Fruit fly (Drosophila melanogaster): Measurements from ENCODE around the gene AIF.

The AIF gene

dm6 chr2L:2180120-2180539, 28.6 kb downstream of the AIF start (continued):
- TF ChIP-seq E2f1 (GFP tag; IDR thresholded peaks at IDR 0.05) = peak; percentile 82
- TF ChIP-seq vvl (GFP tag; IDR thresholded peaks at IDR 0.05) = peak; percentile 96
- TF ChIP-seq trem (tag; optimal IDR thresholded peaks at IDR 0.05) = peak; percentile 91
- TF ChIP-seq ci (GFP tag; IDR thresholded peaks at IDR 0.05) = peak; percentile 97
- peak; percentile 94 for TF ChIP-seq nmo (GFP tag; optimal IDR thresholded peaks at IDR 0.05)
- no peak for TF ChIP-seq pan (optimal IDR thresholded peaks at IDR 0.05)
- peak in 1 of 2 experiments; percentile 91 for TF ChIP-seq pan (GFP tag; optimal IDR thresholded peaks at IDR 0.05 in 1 of 2, IDR thresholded peaks at IDR 0.05 in 1 of 2)
- TF ChIP-seq CG6175 (GFP tag; IDR thresholded peaks at IDR 0.05) = peak; percentile 52; the same call in 1 of the 3 replicates
- peak; percentile 84 for TF ChIP-seq CG4404 (GFP tag; IDR thresholded peaks at IDR 0.05)
- TF ChIP-seq cas (GFP tag; IDR thresholded peaks at IDR 0.05) = peak; percentile 37; the same call in 1 of the 2 replicates
- peak; percentile 56; the same call in 2 of the 3 replicates for TF ChIP-seq Optix (GFP tag; IDR thresholded peaks at IDR 0.05)
- TF ChIP-seq ash1 (GFP tag; optimal IDR thresholded peaks at IDR 0.05) = no peak
- no peak for TF ChIP-seq Scr (GFP tag; IDR thresholded peaks at IDR 0.05; ENCODE audit: partially characterized antibody)
- TF ChIP-seq CG15514 (GFP tag; optimal IDR thresholded peaks at IDR 0.05) = peak; percentile 74
- TF ChIP-seq CG4617 (GFP tag; optimal IDR thresholded peaks at IDR 0.05; ENCODE audit: borderline replicate concordance) = peak; percentile 46
- peak; percentile 72 for TF ChIP-seq CG12659 (GFP tag; optimal IDR thresholded peaks at IDR 0.05)
- TF ChIP-seq esg (GFP tag; conservative IDR thresholded peaks at IDR 0.05) = peak; percentile 89
- TF ChIP-seq prd (optimal IDR thresholded peaks at IDR 0.05) = no peak
- TF ChIP-seq prd (GFP tag; IDR thresholded peaks at IDR 0.05) = peak; percentile 93
- TF ChIP-seq salm (tag; optimal IDR thresholded peaks at IDR 0.05) = peak; percentile 91
- TF ChIP-seq tgo (GFP tag; IDR thresholded peaks at IDR 0.05) = peak; percentile 90
- TF ChIP-seq nau (GFP tag; optimal IDR thresholded peaks at IDR 0.05) = peak; percentile 81
- no peak for TF ChIP-seq sna (GFP tag; IDR thresholded peaks at IDR 0.05; ENCODE audit: partially characterized antibody)
- TF ChIP-seq CG11504 (tag; optimal IDR thresholded peaks at IDR 0.05) = peak; percentile 93
- TF ChIP-seq en (GFP tag; optimal IDR thresholded peaks at IDR 0.05) = peak; percentile 66
- no peak for TF ChIP-seq h (optimal IDR thresholded peaks at IDR 0.05)
- TF ChIP-seq CG17829 (tag; optimal IDR thresholded peaks at IDR 0.05) = peak; percentile 96
- peak; percentile 83 for TF ChIP-seq onecut (GFP tag; IDR thresholded peaks at IDR 0.05)
- peak; percentile 89 for TF ChIP-seq CG10267 (tag; optimal IDR thresholded peaks at IDR 0.05)
- peak; percentile 93 for TF ChIP-seq CG8924 (tag; optimal IDR thresholded peaks at IDR 0.05)
- TF ChIP-seq BtbVII (GFP tag; optimal IDR thresholded peaks at IDR 0.05) = peak; percentile 82
- peak; percentile 64 for TF ChIP-seq CG7786 (GFP tag; optimal IDR thresholded peaks at IDR 0.05)

DNA sequence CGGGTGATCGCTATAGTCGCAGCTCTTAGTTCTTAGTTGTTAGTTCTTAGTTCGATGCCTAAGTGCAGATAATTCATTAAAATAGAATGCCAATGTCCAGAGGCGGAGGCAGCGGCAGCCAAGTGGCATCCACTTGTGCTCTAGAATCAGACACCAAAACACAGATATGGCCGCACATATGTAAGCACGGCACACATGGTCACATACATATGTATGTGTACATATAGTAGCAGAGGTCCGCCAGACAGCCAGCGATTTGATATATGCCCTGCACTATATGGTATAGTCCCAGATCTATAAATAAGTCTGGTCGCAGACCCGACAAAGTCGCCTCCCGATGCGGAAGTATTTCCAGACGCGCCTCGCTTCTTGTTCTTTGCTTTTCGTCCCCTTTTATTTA, 29.1 kb downstream of the AIF start:
- TF ChIP-seq twi (tag; optimal IDR thresholded peaks at IDR 0.05) (peak; percentile 95), cg (GFP tag; optimal IDR thresholded peaks at IDR 0.05) (peak; percentile 47), Stat92E (GFP tag; optimal IDR thresholded peaks at IDR 0.05) (no peak), CG12769 (tag; optimal IDR thresholded peaks at IDR 0.05) (peak; percentile 20)

- TF ChIP-seq Med (GFP tag) = peak; percentile 7
- TF ChIP-seq scrt (GFP tag; optimal IDR thresholded peaks at IDR 0.05) = no peak
- TF ChIP-seq H15 (GFP tag; IDR thresholded peaks at IDR 0.05) = no peak
- peak; percentile 21; the same call in 1 of the 2 replicates for TF ChIP-seq amos (GFP tag; IDR thresholded peaks at IDR 0.05; ENCODE audit: partially characterized antibody)
- TF ChIP-seq cg (GFP tag; optimal IDR thresholded peaks at IDR 0.05) = peak; percentile 75
- TF ChIP-seq slou (GFP tag; optimal IDR thresholded peaks at IDR 0.05) = no peak
- no peak for TF ChIP-seq ac (GFP tag; optimal IDR thresholded peaks at IDR 0.05)
- peak; percentile 95 for TF ChIP-seq twi (tag; optimal IDR thresholded peaks at IDR 0.05)
- no peak for TF ChIP-seq CG4282 (GFP tag; optimal IDR thresholded peaks at IDR 0.05)
- no peak for TF ChIP-seq Atf6 (GFP tag; IDR thresholded peaks at IDR 0.05)
- TF ChIP-seq rib (GFP tag; IDR thresholded peaks at IDR 0.05) = 0 out of 2 replicates have a peak, but pooled peaks have one; percentile 28
- 0 out of 2 replicates have a peak, but pooled peaks have one; percentile 15 for TF ChIP-seq ato (GFP tag; IDR thresholded peaks at IDR 0.05; ENCODE audit: partially characterized antibody)
- TF ChIP-seq CG1603 (tag; optimal IDR thresholded peaks at IDR 0.05) = peak; percentile 38
- TF ChIP-seq dpn (GFP tag; optimal IDR thresholded peaks at IDR 0.05) = peak in 1 of 2 experiments; percentile 9
- no peak for TF ChIP-seq Poxn (GFP tag; IDR thresholded peaks at IDR 0.05)
Measured at dm6 chr2L:2181971-2182643, 30.6 kb downstream of the AIF start.
